Fruit fly (Drosophila melanogaster) whole organism, embryonic: ENCODE results near the gene CG15772.
A peak's percentile ranks its signal among the peaks of the same experiment; 100 is the strongest.

Source experiments
- Asciz ChIP-seq: fragments of 200-800 bp; sonication (Bioruptor generic); optimal IDR thresholded peaks from 2 replicates; lab custom pipeline; 2017; ENCODE audit warnings: missing biosample characterization, mild to moderate bottlenecking, missing genetic modification characterization, missing genetic modification reagents
- Bgb ChIP-seq: fragments of 200-800 bp; sonication (Bioruptor generic); IDR thresholded peaks from 2 replicates; pipeline ENCODE4 v1.3.6; 2022; ENCODE audit warnings: missing biosample characterization, missing genetic modification characterization; ENCODE audit not compliant: partially characterized antibody
- Bteb2 ChIP-seq: fragments of 200-800 bp; sonication (Bioruptor generic); optimal IDR thresholded peaks from 2 replicates; lab custom pipeline; 2016; ENCODE audit warnings: missing biosample characterization, missing genetic modification characterization
- CG12104 ChIP-seq: fragments of 200-800 bp; sonication (Bioruptor generic); optimal IDR thresholded peaks from 3 replicates; lab custom pipeline; 2016; ENCODE audit warnings: missing biosample characterization, missing genetic modification characterization
- CG12744 ChIP-seq: fragments of 200-800 bp; sonication (Bioruptor generic); optimal IDR thresholded peaks from 2 replicates; lab custom pipeline; 2016; ENCODE audit warnings: missing biosample characterization, missing genetic modification characterization
- CG14667 ChIP-seq: fragments of 200-800 bp; sonication (Bioruptor generic); IDR thresholded peaks from 2 replicates; pipeline ENCODE4 v1.3.6; 2022; ENCODE audit warnings: missing biosample characterization, missing genetic modification characterization
- CG15514 ChIP-seq: fragments of 200-800 bp; sonication (Bioruptor generic); optimal IDR thresholded peaks from 3 replicates; lab custom pipeline; 2017; ENCODE audit warnings: missing biosample characterization, missing genetic modification characterization, mild to moderate bottlenecking, moderate library complexity, missing genetic modification reagents
- CG16815 ChIP-seq: fragments of 200-800 bp; sonication (Bioruptor generic); optimal IDR thresholded peaks from 3 replicates; lab custom pipeline; 2017; ENCODE audit warnings: missing biosample characterization, mild to moderate bottlenecking, missing genetic modification characterization
- CG17612 ChIP-seq: fragments of 200-800 bp; sonication (Bioruptor generic); IDR thresholded peaks from 2 replicates; pipeline ENCODE4 v1.3.6; 2022; ENCODE audit warnings: missing biosample characterization, missing genetic modification characterization
- CG18262 ChIP-seq: fragments of 200-800 bp; optimal IDR thresholded peaks from 3 replicates; lab custom pipeline; 2019; ENCODE audit warnings: missing biosample characterization, mild to moderate bottlenecking, missing genetic modification characterization, moderate library complexity
- CG18599 ChIP-seq: fragments of 200-800 bp; sonication (Bioruptor generic); optimal IDR thresholded peaks from 3 replicates; lab custom pipeline; 2017; ENCODE audit warnings: missing biosample characterization, missing genetic modification characterization, mild to moderate bottlenecking, moderate library complexity, missing genetic modification reagents
- CG2199 ChIP-seq: fragments of 200-800 bp; sonication (Bioruptor generic); IDR thresholded peaks from 3 replicates; pipeline ENCODE4 v1.3.6; 2022; ENCODE audit warnings: missing biosample characterization, missing genetic modification characterization
- CG2712 ChIP-seq: fragments of 200-800 bp; optimal IDR thresholded peaks from 3 replicates; lab custom pipeline; 2019; ENCODE audit warnings: missing biosample characterization, mild to moderate bottlenecking, missing genetic modification characterization, moderate library complexity
- CG30431 ChIP-seq: fragments of 200-800 bp; sonication (Bioruptor generic); optimal IDR thresholded peaks from 2 replicates; lab custom pipeline; 2017; ENCODE audit warnings: missing biosample characterization, missing genetic modification characterization
- CG34224 ChIP-seq: fragments of 200-800 bp; sonication (Bioruptor generic); IDR thresholded peaks from 3 replicates; pipeline ENCODE4 v1.3.6; 2022; ENCODE audit warnings: missing biosample characterization, missing genetic modification characterization; ENCODE audit not compliant: partially characterized antibody
- CG4328 ChIP-seq: fragments of 200-800 bp; sonication (Bioruptor generic); optimal IDR thresholded peaks from 3 replicates; lab custom pipeline; 2017; ENCODE audit warnings: missing biosample characterization, missing genetic modification reagents, missing genetic modification characterization
- CG4617 ChIP-seq: fragments of 200-800 bp; sonication (Bioruptor generic); optimal IDR thresholded peaks from 3 replicates; lab custom pipeline; 2016; ENCODE audit warnings: missing biosample characterization, missing genetic modification characterization, borderline replicate concordance
- CG6791 ChIP-seq: fragments of 200-800 bp; sonication (Bioruptor generic); IDR thresholded peaks from 3 replicates; pipeline ENCODE4 v1.3.6; 2022; ENCODE audit warnings: missing biosample characterization, missing genetic modification characterization; ENCODE audit not compliant: partially characterized antibody
- CG8281 ChIP-seq: fragments of 200-800 bp; sonication (Bioruptor generic); optimal IDR thresholded peaks from 2 replicates; lab custom pipeline; 2018; ENCODE audit warnings: missing biosample characterization, mild to moderate bottlenecking, missing genetic modification characterization, moderate library complexity
- CG8478 ChIP-seq: fragments of >200 bp; optimal IDR thresholded peaks from 2 replicates; lab custom pipeline; 2018
- CG9797 ChIP-seq: fragments of 200-800 bp; sonication (Bioruptor generic); optimal IDR thresholded peaks from 3 replicates; lab custom pipeline; 2018; ENCODE audit warnings: missing biosample characterization, mild to moderate bottlenecking, missing genetic modification characterization
- Chrac-16 ChIP-seq: fragments of 200-800 bp; sonication (Bioruptor generic); optimal IDR thresholded peaks from 3 replicates; lab custom pipeline; 2016; ENCODE audit warnings: missing biosample characterization, missing genetic modification characterization
- Deaf1 ChIP-seq: fragments of 200-800 bp; optimal IDR thresholded peaks from 3 replicates; lab custom pipeline; 2019; ENCODE audit warnings: missing biosample characterization, mild to moderate bottlenecking, missing genetic modification characterization, moderate library complexity
- Dek ChIP-seq: fragments of 200-800 bp; sonication (Bioruptor generic); optimal IDR thresholded peaks from 3 replicates; lab custom pipeline; 2019; ENCODE audit warnings: missing biosample characterization, mild to moderate bottlenecking, missing genetic modification characterization, moderate library complexity
- Elba2 ChIP-seq: fragments of 200-800 bp; sonication (Bioruptor generic); optimal IDR thresholded peaks from 3 replicates; lab custom pipeline; 2016; ENCODE audit warnings: missing biosample characterization, missing genetic modification characterization
- HLH4C ChIP-seq: fragments of 200-800 bp; sonication (Bioruptor generic); IDR thresholded peaks from 3 replicates; pipeline ENCODE4 v1.3.6; 2022; ENCODE audit warnings: missing biosample characterization, missing genetic modification characterization; ENCODE audit not compliant: partially characterized antibody
- HLH54F ChIP-seq: fragments of 200-800 bp; sonication (Bioruptor generic); optimal IDR thresholded peaks from 3 replicates; lab custom pipeline; 2016; ENCODE audit warnings: missing biosample characterization, missing genetic modification characterization
- HmgD ChIP-seq: fragments of 200-800 bp; sonication (Bioruptor generic); optimal IDR thresholded peaks from 3 replicates; lab custom pipeline; 2016; ENCODE audit warnings: missing biosample characterization, missing genetic modification characterization
- Max ChIP-seq: fragments of 200-800 bp; sonication (Bioruptor generic); optimal IDR thresholded peaks from 2 replicates; lab custom pipeline; 2016; ENCODE audit warnings: missing biosample characterization, mild to moderate bottlenecking, missing genetic modification characterization
- Myb ChIP-seq: fragments of 200-800 bp; sonication (Bioruptor generic); optimal IDR thresholded peaks from 2 replicates; lab custom pipeline; 2016; ENCODE audit warnings: missing biosample characterization, missing genetic modification characterization
- Sox102F ChIP-seq: fragments of 200-800 bp; sonication (Bioruptor generic); optimal IDR thresholded peaks from 2 replicates; lab custom pipeline; 2018; ENCODE audit warnings: missing biosample characterization, mild to moderate bottlenecking, missing genetic modification characterization, moderate library complexity
- aop ChIP-seq: fragments of 200-800 bp; sonication (Bioruptor generic); IDR thresholded peaks from 2 replicates; pipeline ENCODE4 v1.3.6; 2022; ENCODE audit warnings: missing biosample characterization, missing genetic modification characterization
- chinmo ChIP-seq: fragments of 200-800 bp; sonication (Bioruptor generic); IDR thresholded peaks from 4 replicates; pipeline ENCODE4 v1.3.6; 2022; ENCODE audit warnings: missing biosample characterization, missing genetic modification characterization; ENCODE audit not compliant: partially characterized antibody
- crol ChIP-seq: fragments of 200-800 bp; sonication (Bioruptor generic); IDR thresholded peaks from 2 replicates; pipeline ENCODE4 v1.3.6; 2022; ENCODE audit warnings: missing biosample characterization, missing genetic modification characterization
- eyg ChIP-seq: fragments of 200-800 bp; sonication (Bioruptor generic); optimal IDR thresholded peaks from 3 replicates; lab custom pipeline; 2016; ENCODE audit warnings: missing biosample characterization, missing genetic modification characterization
- grn ChIP-seq: fragments of 200-800 bp; sonication (Bioruptor generic); optimal IDR thresholded peaks from 3 replicates; lab custom pipeline; 2017; ENCODE audit warnings: missing biosample characterization, missing genetic modification characterization
- hbn ChIP-seq: fragments of 200-800 bp; sonication (Bioruptor generic); IDR thresholded peaks from 2 replicates; pipeline ENCODE4 v1.3.6; 2022; ENCODE audit warnings: missing biosample characterization, missing genetic modification characterization; ENCODE audit not compliant: partially characterized antibody
- her ChIP-seq: fragments of 200-800 bp; sonication (Bioruptor generic); optimal IDR thresholded peaks from 2 replicates; lab custom pipeline; 2016; ENCODE audit warnings: missing biosample characterization, missing genetic modification characterization
- kah ChIP-seq: fragments of 200-800 bp; sonication (Bioruptor generic); optimal IDR thresholded peaks from 2 replicates; lab custom pipeline; 2018; ENCODE audit warnings: missing biosample characterization, mild to moderate bottlenecking, missing genetic modification characterization
- lola ChIP-seq, 3 experiments: fragments of >200 bp in 2 of 3; fragments of 200-800 bp in 1 of 3; sonication (Bioruptor generic) in 1 of 3; optimal IDR thresholded peaks; 2 replicates each; lab custom pipeline; 2017 to 2019; ENCODE audit warnings: missing biosample characterization in 3 of 3, missing genetic modification characterization in 3 of 3, mild to moderate bottlenecking in 1 of 3, moderate library complexity in 1 of 3
- nerfin-2 ChIP-seq: fragments of 200-800 bp; sonication (Bioruptor generic); IDR thresholded peaks from 2 replicates; pipeline ENCODE4 v1.3.6; 2022; ENCODE audit warnings: missing biosample characterization, missing genetic modification characterization; ENCODE audit not compliant: partially characterized antibody
- row ChIP-seq: fragments of 200-800 bp; sonication (Bioruptor generic); IDR thresholded peaks from 3 replicates; pipeline ENCODE4 v1.3.6; 2022; ENCODE audit warnings: missing biosample characterization, missing genetic modification characterization
- sim ChIP-seq: fragments of 200-800 bp; sonication (Bioruptor generic); IDR thresholded peaks from 2 replicates; pipeline ENCODE4 v1.3.6; 2022; ENCODE audit warnings: missing biosample characterization, missing genetic modification characterization
- sna ChIP-seq: fragments of 200-800 bp; sonication (Bioruptor generic); IDR thresholded peaks from 2 replicates; pipeline ENCODE4 v1.3.6; 2022; ENCODE audit warnings: missing biosample characterization, missing genetic modification characterization; ENCODE audit not compliant: partially characterized antibody
- stwl ChIP-seq: fragments of 200-800 bp; sonication (Bioruptor generic); optimal IDR thresholded peaks from 3 replicates; lab custom pipeline; 2018; ENCODE audit warnings: missing biosample characterization, mild to moderate bottlenecking, missing genetic modification characterization, moderate library complexity
- unpg ChIP-seq: fragments of 200-800 bp; sonication (Bioruptor generic); optimal IDR thresholded peaks from 3 replicates; lab custom pipeline; 2018; ENCODE audit warnings: missing biosample characterization, mild to moderate bottlenecking, missing genetic modification characterization, moderate library complexity
- wek ChIP-seq: fragments of 200-800 bp; sonication (Bioruptor generic); optimal IDR thresholded peaks from 3 replicates; lab custom pipeline; 2018; ENCODE audit warnings: missing biosample characterization, mild to moderate bottlenecking, missing genetic modification characterization, moderate library complexity
- zen2 ChIP-seq: fragments of 200-800 bp; sonication (Bioruptor generic); IDR thresholded peaks from 3 replicates; pipeline ENCODE4 v1.3.6; 2022; ENCODE audit warnings: missing biosample characterization, missing genetic modification characterization; ENCODE audit not compliant: partially characterized antibody

CG15772 gene

DNA sequence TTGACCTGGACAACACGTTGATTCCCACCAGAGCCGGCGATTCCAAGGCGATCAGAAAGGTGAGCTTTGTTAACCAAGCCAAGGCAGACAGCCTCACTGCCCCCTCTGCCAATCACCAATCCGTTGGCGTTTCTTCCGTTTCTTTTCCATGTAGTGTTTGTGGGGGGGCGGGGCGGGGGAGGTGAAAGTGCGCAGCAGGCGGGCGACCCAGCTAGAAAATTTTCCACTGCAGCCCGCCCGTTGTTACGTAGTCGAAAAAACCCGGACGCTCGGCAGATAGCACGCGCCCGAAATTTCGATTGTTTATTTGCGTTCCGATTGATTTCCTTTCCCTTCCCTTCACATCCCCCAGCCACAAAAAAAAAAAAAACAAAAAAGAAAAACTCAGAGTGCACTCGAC is 4.1 kb downstream of the CG15772 start (continued):
- TF ChIP-seq Dek (tag; lab: Kevin White, UChicago) = no peak
- no peak for TF ChIP-seq CG12104 (GFP tag; lab: Kevin White, UChicago)
- TF ChIP-seq CG18599 (GFP tag; lab: Kevin White, UChicago) = no peak
- TF ChIP-seq CG2712 (tag; lab: Kevin White, UChicago) = no peak
- no peak for TF ChIP-seq Deaf1
- no peak for TF ChIP-seq unpg (GFP tag; lab: Kevin White, UChicago)
- TF ChIP-seq Asciz (GFP tag; lab: Kevin White, UChicago) = no peak
- TF ChIP-seq kah = no peak
- peak; percentile 79; the same call in 1 of the 3 replicates for TF ChIP-seq CG2199 (GFP tag; lab: Robert Waterston, UW)
- TF ChIP-seq CG4328 = no peak
- no peak for TF ChIP-seq lola (GFP tag; optimal IDR thresholded peaks at IDR 0.05; lab: Kevin White, UChicago)
- TF ChIP-seq CG14667 (GFP tag; lab: Robert Waterston, UW) = no peak
- no peak for TF ChIP-seq HLH54F (GFP tag; lab: Kevin White, UChicago)
- TF ChIP-seq Bteb2 (GFP tag; lab: Kevin White, UChicago) = no peak
- TF ChIP-seq CG9797 (GFP tag; lab: Kevin White, UChicago) = no peak
- no peak for TF ChIP-seq CG4617 (GFP tag; lab: Kevin White, UChicago)
- TF ChIP-seq crol (GFP tag; lab: Robert Waterston, UW) = peak; percentile 92
- TF ChIP-seq CG6791 (GFP tag; lab: Robert Waterston, UW) = 0 out of 3 replicates have a peak, but pooled peaks have one; percentile 24
- TF ChIP-seq, all 482 proteins: peak for 12

DNA sequence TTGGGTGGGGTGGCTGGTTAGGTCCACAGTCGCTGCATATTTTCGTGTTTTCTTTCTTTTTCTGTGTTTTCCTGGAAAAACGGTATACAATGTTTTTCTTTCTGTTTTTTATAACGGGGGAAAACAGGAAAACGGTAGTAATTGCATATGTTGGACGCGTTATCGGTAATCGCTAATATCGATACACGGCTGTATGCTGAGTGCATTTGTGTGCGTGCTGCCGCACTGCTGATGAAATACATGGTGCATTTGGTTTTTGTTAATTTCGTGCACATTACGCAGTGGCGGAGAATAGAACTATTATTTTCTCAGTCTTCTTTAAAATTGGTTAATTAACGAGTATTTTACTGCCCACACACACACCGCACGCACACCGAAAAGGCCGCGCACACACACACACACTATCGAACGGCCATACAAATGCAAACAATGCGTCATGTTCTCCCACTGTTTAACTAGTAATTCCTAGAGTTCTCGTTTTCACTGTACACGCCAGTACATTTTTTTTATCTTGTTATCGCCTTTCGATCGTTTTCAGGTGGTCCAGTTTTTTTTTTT is 11.5 kb downstream of the CG15772 start:
- TF ChIP-seq eyg (GFP tag; lab: Kevin White, UChicago) (no peak), hbn (0 out of 2 replicates have a peak, but pooled peaks have one; percentile 19), CG34224 (GFP tag; lab: Robert Waterston, UW) (peak; percentile 18; the same call in 1 of the 3 replicates), nerfin-2 (GFP tag; lab: Robert Waterston, UW) (no peak), CG8478 (peak; percentile 61), CG17612 (GFP tag; lab: Robert Waterston, UW) (no peak), row (no peak), aop (GFP tag; lab: Robert Waterston, UW) (no peak), HLH4C (GFP tag; lab: Robert Waterston, UW) (peak; percentile 19; the same call in 1 of the 3 replicates), zen2 (GFP tag; lab: Robert Waterston, UW) (0 out of 3 replicates have a peak, but pooled peaks have one; percentile 15), HmgD (GFP tag; lab: Kevin White, UChicago) (no peak), CG16815 (GFP tag; lab: Kevin White, UChicago) (no peak), her (GFP tag; lab: Kevin White, UChicago) (no peak), stwl (no peak), sim (GFP tag; lab: Robert Waterston, UW) (no peak), CG12744 (GFP tag; lab: Kevin White, UChicago) (no peak), grn (GFP tag; lab: Kevin White, UChicago) (no peak), Max (GFP tag; lab: Kevin White, UChicago) (no peak), wek (GFP tag; lab: Kevin White, UChicago) (no peak), chinmo (GFP tag; lab: Robert Waterston, UW) (0 out of 4 replicates have a peak, but pooled peaks have one; percentile 47), Sox102F (GFP tag; lab: Kevin White, UChicago) (no peak), CG8281 (tag; lab: Kevin White, UChicago) (no peak), CG15514 (GFP tag; lab: Kevin White, UChicago) (no peak), CG30431 (GFP tag; lab: Kevin White, UChicago) (no peak), sna (GFP tag; lab: Robert Waterston, UW) (no peak), lola (GFP tag; optimal IDR thresholded peaks at IDR 0.05; lab: Kevin White, UChicago) (no peak), Myb (no peak), CG18262 (tag; lab: Kevin White, UChicago) (no peak), Chrac-16 (GFP tag; lab: Kevin White, UChicago) (no peak), Elba2 (GFP tag; lab: Kevin White, UChicago) (no peak), Bgb (no peak)
